Fruit fly (Drosophila melanogaster) whole organism, embryonic: Measurements from ENCODE around the gene CG42465.

Experiments
- ATbp ChIP-seq: fragments of 200-800 bp; sonication (Bioruptor generic); optimal IDR thresholded peaks from 2 replicates; lab custom pipeline; 2017; ENCODE audit warnings: missing biosample characterization, mild to moderate bottlenecking, missing genetic modification characterization, missing genetic modification reagents
- Atf-2 ChIP-seq: fragments of 200-800 bp; sonication (Bioruptor generic); optimal IDR thresholded peaks from 2 replicates; lab custom pipeline; 2016; ENCODE audit warnings: missing biosample characterization, missing genetic modification characterization
- CG10366 ChIP-seq: fragments of 200-800 bp; sonication (Bioruptor generic); IDR thresholded peaks from 2 replicates; pipeline ENCODE4 v1.3.6; 2022; ENCODE audit warnings: missing biosample characterization, missing genetic modification characterization
- CG10431 ChIP-seq: fragments of 200-800 bp; sonication (Bioruptor generic); optimal IDR thresholded peaks from 3 replicates; lab custom pipeline; 2018; ENCODE audit warnings: missing biosample characterization, mild to moderate bottlenecking, missing genetic modification characterization
- CG10565 ChIP-seq: fragments of 200-800 bp; sonication (Bioruptor generic); optimal IDR thresholded peaks from 3 replicates; lab custom pipeline; 2016; ENCODE audit warnings: missing biosample characterization, mild to moderate bottlenecking, missing genetic modification characterization
- CG11085 ChIP-seq: fragments of 200-800 bp; sonication (Bioruptor generic); IDR thresholded peaks from 2 replicates; pipeline ENCODE4 v1.3.6; 2022; ENCODE audit warnings: missing biosample characterization, missing genetic modification characterization
- CG14050 ChIP-seq: fragments of 200-800 bp; sonication (Bioruptor generic); IDR thresholded peaks from 3 replicates; pipeline ENCODE4 v1.3.6; 2022; ENCODE audit warnings: missing biosample characterization, missing genetic modification characterization
- CG16813 ChIP-seq: fragments of 200-800 bp; sonication (Bioruptor generic); IDR thresholded peaks from 3 replicates; pipeline ENCODE4 v1.3.6; 2022; ENCODE audit warnings: missing biosample characterization, missing genetic modification characterization; ENCODE audit not compliant: partially characterized antibody
- CG17802 ChIP-seq: fragments of 200-800 bp; sonication (Bioruptor generic); optimal IDR thresholded peaks from 2 replicates; lab custom pipeline; 2018; ENCODE audit warnings: missing biosample characterization, mild to moderate bottlenecking, missing genetic modification characterization, moderate library complexity
- CG18764 ChIP-seq: fragments of 200-800 bp; sonication (Bioruptor generic); optimal IDR thresholded peaks from 3 replicates; lab custom pipeline; 2016; ENCODE audit warnings: missing biosample characterization, missing genetic modification characterization
- CG2116 ChIP-seq: fragments of 200-800 bp; sonication (Bioruptor generic); optimal IDR thresholded peaks from 3 replicates; lab custom pipeline; 2018; ENCODE audit warnings: missing biosample characterization, mild to moderate bottlenecking, missing genetic modification characterization
- CG2889 ChIP-seq: fragments of 200-800 bp; sonication (Bioruptor generic); IDR thresholded peaks from 3 replicates; pipeline ENCODE4 v1.3.6; 2022; ENCODE audit warnings: missing biosample characterization, missing genetic modification characterization
- CG32767 ChIP-seq: fragments of 200-800 bp; sonication (Bioruptor generic); IDR thresholded peaks from 2 replicates; pipeline ENCODE4 v1.3.6; 2022; ENCODE audit warnings: missing biosample characterization, missing genetic modification characterization
- CG4617 ChIP-seq: fragments of 200-800 bp; sonication (Bioruptor generic); optimal IDR thresholded peaks from 3 replicates; lab custom pipeline; 2016; ENCODE audit warnings: missing biosample characterization, missing genetic modification characterization, borderline replicate concordance
- CG7839 ChIP-seq: fragments of 200-800 bp; sonication (Bioruptor generic); optimal IDR thresholded peaks from 3 replicates; lab custom pipeline; 2018; ENCODE audit warnings: missing biosample characterization, mild to moderate bottlenecking, missing genetic modification characterization, moderate library complexity
- CG8359 ChIP-seq: fragments of 200-800 bp; sonication (Bioruptor generic); optimal IDR thresholded peaks from 2 replicates; lab custom pipeline; 2017; ENCODE audit warnings: missing biosample characterization, mild to moderate bottlenecking, missing genetic modification characterization, borderline replicate concordance
- CTCF ChIP-seq: fragments of 200-800 bp; sonication (Bioruptor generic); optimal IDR thresholded peaks from 2 replicates; lab custom pipeline; 2017; ENCODE audit warnings: missing biosample characterization, mild to moderate bottlenecking, missing genetic modification characterization, moderate library complexity
- Dip2 ChIP-seq: fragments of 200-800 bp; sonication (Bioruptor generic); IDR thresholded peaks from 2 replicates; pipeline ENCODE4 v1.3.6; 2022; ENCODE audit warnings: missing biosample characterization, missing genetic modification characterization
- Dp ChIP-seq: fragments of 200-800 bp; sonication (Bioruptor generic); optimal IDR thresholded peaks from 2 replicates; lab custom pipeline; 2018; ENCODE audit warnings: missing biosample characterization, mild to moderate bottlenecking, missing genetic modification characterization, moderate library complexity
- Hr51 ChIP-seq, 2 experiments: fragments of 200-800 bp; sonication (Bioruptor generic); optimal IDR thresholded peaks; 2 replicates in 1 of 2; 3 replicates in 1 of 2; lab custom pipeline; 2016 to 2018; ENCODE audit warnings: missing biosample characterization in 2 of 2, missing genetic modification characterization in 2 of 2, mild to moderate bottlenecking in 1 of 2, moderate library complexity in 1 of 2
- Lim3 ChIP-seq: fragments of 200-800 bp; sonication (Bioruptor generic); IDR thresholded peaks from 2 replicates; pipeline ENCODE4 v1.3.6; 2022; ENCODE audit warnings: missing biosample characterization, missing genetic modification characterization
- MTF-1 ChIP-seq: fragments of 200-800 bp; sonication (Bioruptor generic); optimal IDR thresholded peaks from 2 replicates; lab custom pipeline; 2018; ENCODE audit warnings: missing biosample characterization, mild to moderate bottlenecking, missing genetic modification characterization, borderline replicate concordance
- Max ChIP-seq: fragments of 200-800 bp; sonication (Bioruptor generic); optimal IDR thresholded peaks from 2 replicates; lab custom pipeline; 2016; ENCODE audit warnings: missing biosample characterization, mild to moderate bottlenecking, missing genetic modification characterization
- Myb ChIP-seq: fragments of 200-800 bp; sonication (Bioruptor generic); optimal IDR thresholded peaks from 2 replicates; lab custom pipeline; 2016; ENCODE audit warnings: missing biosample characterization, missing genetic modification characterization
- Nf-YA ChIP-seq: fragments of 200-800 bp; sonication (Bioruptor generic); IDR thresholded peaks from 2 replicates; pipeline ENCODE4 v1.3.6; 2022; ENCODE audit warnings: missing biosample characterization, missing genetic modification characterization
- Poxn ChIP-seq: fragments of 200-800 bp; sonication (Bioruptor generic); IDR thresholded peaks from 2 replicates; pipeline ENCODE4 v1.3.6; 2022; ENCODE audit warnings: missing biosample characterization, missing genetic modification characterization
- Usf ChIP-seq: fragments of 200-800 bp; sonication (Bioruptor generic); optimal IDR thresholded peaks from 2 replicates; lab custom pipeline; 2017; ENCODE audit warnings: missing genotype, missing biosample characterization, missing genetic modification characterization
- Xbp1 ChIP-seq: fragments of 200-800 bp; sonication (Bioruptor generic); optimal IDR thresholded peaks from 3 replicates; lab custom pipeline; 2016; ENCODE audit warnings: missing biosample characterization, mild to moderate bottlenecking, missing genetic modification characterization
- ab ChIP-seq: fragments of 200-800 bp; sonication (Bioruptor generic); optimal IDR thresholded peaks from 2 replicates; lab custom pipeline; 2016; ENCODE audit warnings: missing biosample characterization, missing genetic modification characterization
- ac ChIP-seq: fragments of 200-800 bp; sonication (Bioruptor generic); optimal IDR thresholded peaks from 3 replicates; lab custom pipeline; 2017; ENCODE audit warnings: missing biosample characterization, mild to moderate bottlenecking, missing genetic modification characterization
- bowl ChIP-seq: fragments of 200-800 bp; sonication (Bioruptor generic); IDR thresholded peaks from 2 replicates; pipeline ENCODE4 v1.3.6; 2022; ENCODE audit warnings: missing biosample characterization, missing genetic modification characterization
- bsh ChIP-seq, 2 experiments: fragments of 200-800 bp; sonication (Bioruptor generic); optimal IDR thresholded peaks; 2 replicates each; lab custom pipeline; 2017 to 2018; ENCODE audit warnings: mild to moderate bottlenecking in 2 of 2, missing biosample characterization in 2 of 2, missing genetic modification characterization in 2 of 2, moderate library complexity in 1 of 2
- cad ChIP-seq: fragments of >200 bp; optimal IDR thresholded peaks from 2 replicates; lab custom pipeline; 2017; ENCODE audit warnings: missing biosample characterization, missing genetic modification characterization
- cg ChIP-seq: fragments of 200-800 bp; sonication (Bioruptor generic); optimal IDR thresholded peaks from 3 replicates; lab custom pipeline; 2019; ENCODE audit warnings: missing biosample characterization, mild to moderate bottlenecking, missing genetic modification characterization, moderate library complexity
- chif ChIP-seq, 2 experiments: fragments of 200-800 bp; sonication (Bioruptor generic); optimal IDR thresholded peaks; 3 replicates each; lab custom pipeline; 2016; ENCODE audit warnings: missing biosample characterization in 2 of 2, missing genetic modification characterization in 2 of 2
- corto ChIP-seq: fragments of 200-800 bp; sonication (Bioruptor generic); optimal IDR thresholded peaks from 2 replicates; lab custom pipeline; 2016; ENCODE audit warnings: missing biosample characterization, mild to moderate bottlenecking, missing genetic modification characterization, moderate library complexity
- da ChIP-seq: fragments of 200-800 bp; sonication (Bioruptor generic); optimal IDR thresholded peaks from 2 replicates; lab custom pipeline; 2016; ENCODE audit warnings: missing biosample characterization, missing genetic modification characterization
- dpn ChIP-seq, 2 experiments: fragments of 200-800 bp; sonication (Bioruptor generic); optimal IDR thresholded peaks; 3 replicates each; lab custom pipeline; 2016; ENCODE audit warnings: missing biosample characterization in 2 of 2, missing genetic modification characterization in 2 of 2
- dysf ChIP-seq: fragments of 200-800 bp; sonication (Bioruptor generic); IDR thresholded peaks from 3 replicates; pipeline ENCODE4 v1.3.6; 2022; ENCODE audit warnings: missing biosample characterization, missing genetic modification characterization
- ems ChIP-seq: fragments of 200-800 bp; sonication (Bioruptor generic); optimal IDR thresholded peaks from 3 replicates; lab custom pipeline; 2016; ENCODE audit warnings: missing biosample characterization, missing genetic modification characterization
- eyg ChIP-seq: fragments of 200-800 bp; sonication (Bioruptor generic); optimal IDR thresholded peaks from 3 replicates; lab custom pipeline; 2016; ENCODE audit warnings: missing biosample characterization, missing genetic modification characterization
- fd3F ChIP-seq: fragments of 200-800 bp; sonication (Bioruptor generic); optimal IDR thresholded peaks from 2 replicates; lab custom pipeline; 2018; ENCODE audit warnings: missing biosample characterization, mild to moderate bottlenecking, missing genetic modification characterization, moderate library complexity
- fd64A ChIP-seq: fragments of 200-800 bp; sonication (Bioruptor generic); optimal IDR thresholded peaks from 3 replicates; lab custom pipeline; 2018; ENCODE audit warnings: missing biosample characterization, mild to moderate bottlenecking, missing genetic modification characterization
- grn ChIP-seq: fragments of 200-800 bp; sonication (Bioruptor generic); optimal IDR thresholded peaks from 3 replicates; lab custom pipeline; 2017; ENCODE audit warnings: missing biosample characterization, missing genetic modification characterization
- lab ChIP-seq: fragments of 200-800 bp; sonication (Bioruptor generic); optimal IDR thresholded peaks from 3 replicates; lab custom pipeline; 2017; ENCODE audit warnings: missing biosample characterization, missing genetic modification characterization, mild to moderate bottlenecking, moderate library complexity, missing genetic modification reagents
- mirr ChIP-seq: fragments of 200-800 bp; sonication (Bioruptor generic); optimal IDR thresholded peaks from 3 replicates; lab custom pipeline; 2018; ENCODE audit warnings: missing biosample characterization, mild to moderate bottlenecking, missing genetic modification characterization
- org-1 ChIP-seq: fragments of 200-800 bp; sonication (Bioruptor generic); optimal IDR thresholded peaks from 2 replicates; lab custom pipeline; 2017; ENCODE audit warnings: missing biosample characterization, missing genetic modification characterization
- repo ChIP-seq: fragments of 200-800 bp; sonication (Bioruptor generic); optimal IDR thresholded peaks from 2 replicates; lab custom pipeline; 2016; ENCODE audit warnings: missing biosample characterization, missing genetic modification characterization
- sd ChIP-seq: fragments of 200-800 bp; sonication (Bioruptor generic); optimal IDR thresholded peaks from 3 replicates; lab custom pipeline; 2018; ENCODE audit warnings: missing biosample characterization, mild to moderate bottlenecking, missing genetic modification characterization, moderate library complexity
- sr ChIP-seq: fragments of 200-800 bp; sonication (Bioruptor generic); IDR thresholded peaks from 3 replicates; pipeline ENCODE4 v1.3.6; 2022; ENCODE audit warnings: missing biosample characterization, missing genetic modification characterization
- ssp ChIP-seq: fragments of 200-800 bp; sonication (Bioruptor generic); IDR thresholded peaks from 2 replicates; pipeline ENCODE4 v1.3.6; 2022; ENCODE audit warnings: missing biosample characterization, missing genetic modification characterization
- ttk ChIP-seq: fragments of 200-800 bp; sonication (Bioruptor generic); IDR thresholded peaks from 2 replicates; pipeline ENCODE4 v2.1.2; 2022; ENCODE audit warnings: missing biosample characterization, missing genetic modification characterization
- wdn ChIP-seq: fragments of 200-800 bp; sonication (Bioruptor generic); IDR thresholded peaks from 2 replicates; pipeline ENCODE4 v1.3.6; 2022; ENCODE audit warnings: missing biosample characterization, missing genetic modification characterization

Gene CG42465

dm6 chr2L:3656667-3657066, 43.3 kb upstream of the CG42465 start, which contains the start of gene for (continued):
- TF ChIP-seq CG11085 (GFP tag; lab: Robert Waterston, UW) (no peak), bsh (GFP tag; optimal IDR thresholded peaks at IDR 0.05; lab: Kevin White, UChicago) (no peak), cg (GFP tag; lab: Kevin White, UChicago) (no peak), Usf (GFP tag; lab: Kevin White, UChicago) (no peak), CG17802 (tag; lab: Kevin White, UChicago) (no peak), org-1 (GFP tag; lab: Kevin White, UChicago) (no peak), CG18764 (GFP tag; lab: Kevin White, UChicago) (no peak), CG7839 (no peak), ATbp (GFP tag; lab: Kevin White, UChicago) (no peak), Lim3 (no peak), Nf-YA (no peak), cad (GFP tag; lab: Kevin White, UChicago) (no peak), dpn (GFP tag; optimal IDR thresholded peaks at IDR 0.05; lab: Kevin White, UChicago) (no peak), ems (no peak), ssp (GFP tag; lab: Robert Waterston, UW) (no peak), CG10565 (GFP tag; lab: Kevin White, UChicago) (no peak), bowl (GFP tag; lab: Robert Waterston, UW) (no peak), MTF-1 (GFP tag; lab: Kevin White, UChicago) (no peak), Dip2 (GFP tag; lab: Robert Waterston, UW) (no peak), lab (GFP tag; lab: Kevin White, UChicago) (peak; percentile 20), Poxn (GFP tag; lab: Robert Waterston, UW) (no peak), dysf (GFP tag; lab: Robert Waterston, UW) (no peak), CG2116 (GFP tag; lab: Kevin White, UChicago) (no peak), CG10366 (GFP tag; lab: Robert Waterston, UW) (no peak), CG32767 (no peak), chif (GFP tag; optimal IDR thresholded peaks at IDR 0.05; lab: Kevin White, UChicago) (no peak), fd3F (GFP tag; lab: Kevin White, UChicago) (no peak), mirr (GFP tag; lab: Kevin White, UChicago) (no peak), sr (GFP tag; lab: Robert Waterston, UW) (no peak), Atf-2 (GFP tag; lab: Kevin White, UChicago) (no peak), ac (GFP tag; lab: Kevin White, UChicago) (no peak), sd (tag; lab: Kevin White, UChicago) (peak; percentile 47), CG16813 (no peak), ab (GFP tag; lab: Kevin White, UChicago) (no peak), CG2889 (no peak), repo (GFP tag; lab: Kevin White, UChicago) (no peak), da (no peak), CG14050 (GFP tag; lab: Robert Waterston, UW) (no peak), corto (GFP tag; lab: Kevin White, UChicago) (no peak), wdn (no peak), fd64A (no peak), eyg (GFP tag; lab: Kevin White, UChicago) (no peak), CG4617 (GFP tag; lab: Kevin White, UChicago) (no peak), CTCF (GFP tag; lab: Kevin White, UChicago) (no peak), CG10431 (no peak), CG8359 (GFP tag; lab: Kevin White, UChicago) (no peak), Hr51 (GFP tag; optimal IDR thresholded peaks at IDR 0.05; lab: Kevin White, UChicago) (no peak), Myb (GFP tag; lab: Kevin White, UChicago) (no peak), Xbp1 (GFP tag; lab: Kevin White, UChicago) (no peak), Max (GFP tag; lab: Kevin White, UChicago) (no peak), Dp (GFP tag; lab: Kevin White, UChicago) (no peak), ttk (no peak), grn (no peak)
